Worm (Caenorhabditis elegans): ENCODE measurements around the gene asb-2.

- no peak for TF ChIP-seq snpc-4 (tag; optimal IDR thresholded peaks at IDR 0.05)
- TF ChIP-seq nhr-28 (tag; optimal IDR thresholded peaks at IDR 0.05) = peak; percentile 15
- TF ChIP-seq unc-62 (GFP tag; optimal IDR thresholded peaks at IDR 0.05 in 1 of 2) = no peak
- TF ChIP-seq unc-62 (tag; optimal IDR thresholded peaks at IDR 0.05) = no peak
- TF ChIP-seq skn-1 (tag; optimal IDR thresholded peaks at IDR 0.05) = no peak
- TF ChIP-seq aha-1 (tag) = no peak
- no peak for TF ChIP-seq lin-38 (GFP tag; IDR thresholded peaks at IDR 0.05)
- no peak for TF ChIP-seq mdl-1 (tag; optimal IDR thresholded peaks at IDR 0.05)
- TF ChIP-seq egl-27 (tag; optimal IDR thresholded peaks at IDR 0.05) = no peak
Observed at ce11 chrX:4437555-4437954, 32.0 kb upstream of the asb-2 start, which contains the start of gene cest-26.
